Worm (Caenorhabditis elegans) whole organism, midembryonic: ENCODE results near the gene clec-179.

Source experiments
- T22C8.4 ChIP-seq: fragments of 200-800 bp; sonication (Bioruptor generic); IDR thresholded peaks from 2 replicates; pipeline ENCODE4 v1.3.6; 2022; ENCODE audit warnings: missing genetic modification characterization, missing compliant biosample characterization
- cog-1 ChIP-seq: sonication (generic microtip); optimal IDR thresholded peaks from 2 replicates; lab custom pipeline; 2016; ENCODE audit warnings: missing genetic modification characterization, missing compliant biosample characterization
- flt-1 ChIP-seq: fragments of 200-800 bp; sonication (Bioruptor generic); IDR thresholded peaks from 2 replicates; pipeline ENCODE4 v1.3.6; 2022; ENCODE audit warnings: missing genetic modification characterization, missing compliant biosample characterization
- klf-2 ChIP-seq: fragments of 200-800 bp; sonication (Bioruptor generic); conservative IDR thresholded peaks from 2 replicates; pipeline ENCODE4 v1.3.6; 2022; ENCODE audit warnings: missing genetic modification reagents, missing genetic modification characterization, missing compliant biosample characterization
- med-1 ChIP-seq: sonication (generic microtip); optimal IDR thresholded peaks from 2 replicates; lab custom pipeline; 2017; ENCODE audit warnings: missing genetic modification characterization, mild to moderate bottlenecking, missing compliant biosample characterization, antibody characterized with exemption, missing genetic modification reagents; ENCODE audit not compliant: insufficient read depth
- ref-1 ChIP-seq: fragments of 200-800 bp; sonication (Bioruptor generic); conservative IDR thresholded peaks from 2 replicates; pipeline ENCODE4 v1.3.6; 2022; ENCODE audit warnings: missing genetic modification reagents, missing genetic modification characterization, missing compliant biosample characterization
- tab-1 ChIP-seq: fragments of 200-800 bp; sonication (Bioruptor generic); IDR thresholded peaks from 2 replicates; pipeline ENCODE4 v1.3.6; 2022; ENCODE audit warnings: missing genetic modification characterization, missing compliant biosample characterization
- ztf-23 ChIP-seq: fragments of 200-800 bp; sonication (Bioruptor generic); IDR thresholded peaks from 2 replicates; pipeline ENCODE4 v1.3.6; 2022; ENCODE audit warnings: missing genetic modification reagents, missing genetic modification characterization, missing compliant biosample characterization
- ztf-29 ChIP-seq: fragments of 200-800 bp; sonication (Bioruptor generic); IDR thresholded peaks from 2 replicates; pipeline ENCODE4 v1.3.6; 2022; ENCODE audit warnings: missing genetic modification reagents, missing genetic modification characterization, missing compliant biosample characterization

Gene clec-179

DNA sequence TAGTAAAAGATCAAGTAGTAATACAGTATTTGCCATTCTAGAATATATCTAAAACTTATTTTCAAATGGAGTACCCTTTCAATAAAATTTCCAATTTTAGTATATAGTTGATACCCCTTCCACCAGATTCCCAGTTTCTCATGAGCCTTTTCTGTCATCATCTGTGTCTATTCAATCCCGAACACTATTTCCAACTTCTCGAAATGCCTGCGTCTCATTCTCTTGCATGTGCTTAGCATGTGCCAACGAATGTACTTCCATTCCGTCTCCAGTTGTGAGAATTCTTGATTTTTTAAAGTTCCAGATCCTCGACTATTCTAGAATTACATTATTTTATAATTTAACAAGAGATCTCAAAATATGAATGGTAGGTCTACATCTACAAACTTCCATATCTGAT is 17.9 kb downstream of the clec-179 start, which contains the start of gene C42D4.18:
TSS of gene C42D4.18 (plus strand) at position 231 of the 400 bp plus-strand sequence.
- TF ChIP-seq med-1 (GFP tag; lab: Kevin White, UChicago), result no peak
- TF ChIP-seq cog-1 (tag; lab: Kevin White, UChicago), result no peak
- no peak for TF ChIP-seq tab-1 (GFP tag; lab: Robert Waterston, UW)
- TF ChIP-seq ztf-29 (GFP tag; lab: Robert Waterston, UW), result no peak
- TF ChIP-seq flt-1 (GFP tag; lab: Robert Waterston, UW), result no peak
- no peak for TF ChIP-seq klf-2 (GFP tag; lab: Robert Waterston, UW)
- no peak for TF ChIP-seq ref-1 (GFP tag; lab: Robert Waterston, UW)
- no peak for TF ChIP-seq T22C8.4
- no peak for TF ChIP-seq ztf-23 (GFP tag; lab: Robert Waterston, UW)

ce11 chrIV:7165723-7166122 is 18.8 kb downstream of the clec-179 start, which contains the start of gene rpc-1:
Gene rpc-1 (minus strand): TSS chrIV:7165748.
- TF ChIP-seq ref-1 (GFP tag; lab: Robert Waterston, UW), result no peak
- TF ChIP-seq klf-2 (GFP tag; lab: Robert Waterston, UW), result no peak
- no peak for TF ChIP-seq ztf-23 (GFP tag; lab: Robert Waterston, UW)
- no peak for TF ChIP-seq tab-1 (GFP tag; lab: Robert Waterston, UW)
- no peak for TF ChIP-seq med-1 (GFP tag; lab: Kevin White, UChicago)
- no peak for TF ChIP-seq cog-1 (tag; lab: Kevin White, UChicago)
- no peak for TF ChIP-seq flt-1 (GFP tag; lab: Robert Waterston, UW)
- no peak for TF ChIP-seq T22C8.4
- TF ChIP-seq ztf-29 (GFP tag; lab: Robert Waterston, UW), result no peak

ce11 chrIV:7159586-7159985 is 24.9 kb downstream of the clec-179 start:
- TF ChIP-seq ztf-23 (GFP tag; lab: Robert Waterston, UW) (no peak), tab-1 (GFP tag; lab: Robert Waterston, UW) (no peak), klf-2 (GFP tag; lab: Robert Waterston, UW) (no peak), flt-1 (GFP tag; lab: Robert Waterston, UW) (no peak), T22C8.4 (no peak), ztf-29 (GFP tag; lab: Robert Waterston, UW) (no peak), med-1 (GFP tag; lab: Kevin White, UChicago) (no peak), cog-1 (tag; lab: Kevin White, UChicago) (no peak), ref-1 (GFP tag; lab: Robert Waterston, UW) (no peak)

ce11 chrIV:7158161-7158560 is 26.3 kb downstream of the clec-179 start:
- TF ChIP-seq ztf-23 (GFP tag; lab: Robert Waterston, UW) (no peak), flt-1 (GFP tag; lab: Robert Waterston, UW) (no peak), T22C8.4 (no peak), ref-1 (GFP tag; lab: Robert Waterston, UW) (no peak)

ce11 chrIV:7156356-7156755 is 28.1 kb downstream of the clec-179 start, which contains the start of gene maph-9:
Gene maph-9 (plus strand): TSS chrIV:7156628.
- TF ChIP-seq tab-1 (GFP tag; lab: Robert Waterston, UW) (no peak), T22C8.4 (no peak), med-1 (GFP tag; lab: Kevin White, UChicago) (no peak), flt-1 (GFP tag; lab: Robert Waterston, UW) (no peak), ztf-29 (GFP tag; lab: Robert Waterston, UW) (no peak), ztf-23 (GFP tag; lab: Robert Waterston, UW) (no peak), klf-2 (GFP tag; lab: Robert Waterston, UW) (no peak), cog-1 (tag; lab: Kevin White, UChicago) (no peak), ref-1 (GFP tag; lab: Robert Waterston, UW) (no peak)

DNA sequence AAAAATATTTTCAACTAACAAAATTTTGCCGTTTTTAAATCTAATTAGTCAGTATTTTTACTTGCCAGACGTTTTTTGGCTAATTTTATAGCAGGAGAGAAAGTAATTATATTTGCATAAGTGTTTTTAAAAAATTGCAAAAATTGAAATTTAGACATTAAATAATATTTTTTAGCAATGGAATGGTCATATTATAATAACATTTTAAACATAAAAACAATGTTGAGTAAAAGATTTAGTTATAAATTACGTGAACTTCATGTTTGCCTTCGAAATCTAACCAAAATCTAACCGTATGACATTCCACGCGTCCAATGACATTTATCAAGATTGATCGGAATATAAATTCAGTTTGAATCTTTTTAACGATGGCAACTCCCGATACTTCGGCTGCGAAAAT is 30.1 kb downstream of the clec-179 start, which contains the start of gene C34D4.2:
TSS of gene C34D4.2 (plus strand) at position 301 of the 400 bp plus-strand sequence.
- no peak for TF ChIP-seq ref-1 (GFP tag; lab: Robert Waterston, UW)
- TF ChIP-seq med-1 (GFP tag; lab: Kevin White, UChicago), result no peak
- TF ChIP-seq cog-1 (tag; lab: Kevin White, UChicago), result no peak
- TF ChIP-seq ztf-23 (GFP tag; lab: Robert Waterston, UW), result no peak
- TF ChIP-seq ztf-29 (GFP tag; lab: Robert Waterston, UW), result no peak
- no peak for TF ChIP-seq klf-2 (GFP tag; lab: Robert Waterston, UW)
- no peak for TF ChIP-seq T22C8.4
- no peak for TF ChIP-seq tab-1 (GFP tag; lab: Robert Waterston, UW)
- TF ChIP-seq flt-1 (GFP tag; lab: Robert Waterston, UW), result no peak

ce11 chrIV:7153362-7153761 is 31.1 kb downstream of the clec-179 start, which contains the start of gene C34D4.3:
Gene C34D4.3 (plus strand): TSS chrIV:7153662.
- no peak for TF ChIP-seq med-1 (GFP tag; lab: Kevin White, UChicago)
- no peak for TF ChIP-seq ref-1 (GFP tag; lab: Robert Waterston, UW)
- TF ChIP-seq ztf-23 (GFP tag; lab: Robert Waterston, UW), result no peak
- no peak for TF ChIP-seq T22C8.4
- TF ChIP-seq tab-1 (GFP tag; lab: Robert Waterston, UW), result no peak
- no peak for TF ChIP-seq klf-2 (GFP tag; lab: Robert Waterston, UW)
- TF ChIP-seq cog-1 (tag; lab: Kevin White, UChicago), result no peak
- TF ChIP-seq ztf-29 (GFP tag; lab: Robert Waterston, UW), result no peak
- no peak for TF ChIP-seq flt-1 (GFP tag; lab: Robert Waterston, UW)

ce11 chrIV:7152409-7152808 is 32.1 kb downstream of the clec-179 start, which contains the start of gene col-113:
Gene col-113 (minus strand): TSS chrIV:7152509.
- TF ChIP-seq ref-1 (GFP tag; lab: Robert Waterston, UW), result no peak
- no peak for TF ChIP-seq cog-1 (tag; lab: Kevin White, UChicago)
- no peak for TF ChIP-seq klf-2 (GFP tag; lab: Robert Waterston, UW)
- no peak for TF ChIP-seq ztf-29 (GFP tag; lab: Robert Waterston, UW)
- TF ChIP-seq ztf-23 (GFP tag; lab: Robert Waterston, UW), result no peak
- TF ChIP-seq T22C8.4, result no peak
- TF ChIP-seq flt-1 (GFP tag; lab: Robert Waterston, UW), result no peak
- TF ChIP-seq tab-1 (GFP tag; lab: Robert Waterston, UW), result no peak
- no peak for TF ChIP-seq med-1 (GFP tag; lab: Kevin White, UChicago)
